Worm (Caenorhabditis elegans) whole organism, L3 larva: ENCODE results near the gene C18A11.1.

Experiments
- aly-2 ChIP-seq: fragments of 150-350 bp; optimal IDR thresholded peaks from 2 replicates; lab custom pipeline; 2014; ENCODE audit warnings: missing biosample characterization, missing genetic modification characterization
- ceh-9 ChIP-seq: sonication (generic microtip); optimal IDR thresholded peaks from 2 replicates; lab custom pipeline; 2018; ENCODE audit warnings: missing biosample characterization, missing genetic modification characterization
- egl-27 ChIP-seq: sonication (generic microtip); optimal IDR thresholded peaks from 4 replicates; lab custom pipeline; 2017; ENCODE audit warnings: missing biosample characterization, missing genetic modification reagents, missing genetic modification characterization
- eor-1 ChIP-seq, 2 experiments: fragments of 150-350 bp; optimal IDR thresholded peaks; 2 replicates each; lab custom pipeline; 2014 to 2018; ENCODE audit warnings: missing biosample characterization in 2 of 2, missing genetic modification characterization in 2 of 2
- fos-1 ChIP-seq: fragments of 150-350 bp; optimal IDR thresholded peaks from 2 replicates; lab custom pipeline; 2014; ENCODE audit warnings: missing biosample characterization, missing genetic modification characterization
- nhr-11 ChIP-seq: fragments of 150-350 bp; optimal IDR thresholded peaks from 2 replicates; lab custom pipeline; 2014; ENCODE audit warnings: missing biosample characterization, missing genetic modification characterization
- nhr-12 ChIP-seq: fragments of 150-350 bp; optimal IDR thresholded peaks from 2 replicates; lab custom pipeline; 2014; ENCODE audit warnings: missing biosample characterization, missing genetic modification characterization
- nhr-237 ChIP-seq: fragments of 150-350 bp; optimal IDR thresholded peaks from 2 replicates; lab custom pipeline; 2014; ENCODE audit warnings: missing biosample characterization, missing genetic modification characterization
- nhr-25 ChIP-seq: sonication (generic microtip); optimal IDR thresholded peaks from 2 replicates; lab custom pipeline; 2017; ENCODE audit warnings: missing biosample characterization, missing genetic modification characterization
- nhr-76 ChIP-seq: fragments of 150-350 bp; sonication (generic microtip); optimal IDR thresholded peaks from 5 replicates; lab custom pipeline; 2014; ENCODE audit warnings: missing biosample characterization, missing genetic modification characterization

DNA sequence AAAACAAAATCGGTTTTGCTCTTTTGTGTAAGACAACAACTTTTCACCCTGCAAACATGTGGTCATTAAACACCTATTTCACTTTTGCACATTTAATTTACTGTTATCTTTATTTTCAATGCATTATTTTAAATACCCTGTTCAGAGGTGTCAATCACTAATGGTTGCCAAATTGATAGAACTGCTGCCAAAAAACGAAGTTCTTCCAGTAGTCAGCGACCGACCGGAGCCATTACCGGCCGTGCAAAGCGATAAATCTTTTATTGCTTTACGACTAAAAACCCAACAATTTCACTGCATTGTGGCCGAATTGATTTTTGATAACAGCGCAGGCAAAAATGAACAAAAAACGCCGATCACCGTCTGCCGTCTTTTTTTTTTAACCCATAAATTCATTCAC is 5.4 kb downstream of the C18A11.1 start:
- no peak for TF ChIP-seq aly-2 (tag; lab: Kevin White, UChicago)
- no peak for TF ChIP-seq nhr-12 (tag; lab: Kevin White, UChicago)
- TF ChIP-seq ceh-9 (tag; lab: Kevin White, UChicago): no peak
- no peak for TF ChIP-seq nhr-11 (tag; lab: Kevin White, UChicago)
- no peak for TF ChIP-seq nhr-237 (tag; lab: Kevin White, UChicago)
- TF ChIP-seq nhr-76: no peak
- TF ChIP-seq egl-27 (tag; lab: Kevin White, UChicago): no peak
- no peak for TF ChIP-seq fos-1 (tag; lab: Kevin White, UChicago)
- TF ChIP-seq nhr-25 (tag; lab: Kevin White, UChicago): no peak
- no peak for TF ChIP-seq eor-1 (tag; optimal IDR thresholded peaks at IDR 0.05; lab: Kevin White, UChicago)
